Fruit fly (Drosophila melanogaster) whole organism, wandering third instar larva: Measurements from ENCODE around the gene CG31109.

Source experiments
- CG32264 ChIP-seq: fragments of 200-800 bp; sonication (Bioruptor generic); optimal IDR thresholded peaks from 2 replicates; lab custom pipeline; 2016; ENCODE audit warnings: missing biosample characterization, missing genetic modification characterization
- CrebA ChIP-seq: fragments of 200-800 bp; sonication (Bioruptor generic); optimal IDR thresholded peaks from 2 replicates; lab custom pipeline; 2016; ENCODE audit warnings: missing biosample characterization, mild to moderate bottlenecking, missing genetic modification characterization, borderline replicate concordance
- Hnf4 ChIP-seq: fragments of 200-800 bp; sonication (Bioruptor generic); optimal IDR thresholded peaks from 2 replicates; lab custom pipeline; 2016; ENCODE audit warnings: missing biosample characterization, mild to moderate bottlenecking, missing genetic modification characterization
- Mio ChIP-seq: sonication (Bioruptor generic); optimal IDR thresholded peaks from 2 replicates; lab custom pipeline; 2016; ENCODE audit warnings: missing biosample characterization, missing genetic modification characterization
- Myc ChIP-seq: fragments of >200 bp; optimal IDR thresholded peaks from 2 replicates; lab custom pipeline; 2017
- OdsH ChIP-seq: fragments of 200-800 bp; sonication (Bioruptor generic); optimal IDR thresholded peaks from 2 replicates; lab custom pipeline; 2016; ENCODE audit warnings: missing biosample characterization, mild to moderate bottlenecking, missing genetic modification characterization
- lola ChIP-seq: fragments of >200 bp; optimal IDR thresholded peaks from 2 replicates; lab custom pipeline; 2017; ENCODE audit warnings: missing biosample characterization, missing genetic modification characterization
- pan ChIP-seq: fragments of >200 bp; optimal IDR thresholded peaks from 2 replicates; lab custom pipeline; 2017
- psq ChIP-seq: fragments of 200-800 bp; sonication (Bioruptor generic); optimal IDR thresholded peaks from 3 replicates; lab custom pipeline; 2017; ENCODE audit warnings: missing biosample characterization, mild to moderate bottlenecking, missing genetic modification characterization, moderate library complexity
- sage ChIP-seq: fragments of 200-800 bp; sonication (Bioruptor generic); optimal IDR thresholded peaks from 2 replicates; lab custom pipeline; 2016; ENCODE audit warnings: missing biosample characterization, mild to moderate bottlenecking, missing genetic modification characterization
- sv ChIP-seq: fragments of 200-800 bp; sonication (Bioruptor generic); optimal IDR thresholded peaks from 3 replicates; lab custom pipeline; 2016; ENCODE audit warnings: missing biosample characterization, missing genetic modification characterization

DNA sequence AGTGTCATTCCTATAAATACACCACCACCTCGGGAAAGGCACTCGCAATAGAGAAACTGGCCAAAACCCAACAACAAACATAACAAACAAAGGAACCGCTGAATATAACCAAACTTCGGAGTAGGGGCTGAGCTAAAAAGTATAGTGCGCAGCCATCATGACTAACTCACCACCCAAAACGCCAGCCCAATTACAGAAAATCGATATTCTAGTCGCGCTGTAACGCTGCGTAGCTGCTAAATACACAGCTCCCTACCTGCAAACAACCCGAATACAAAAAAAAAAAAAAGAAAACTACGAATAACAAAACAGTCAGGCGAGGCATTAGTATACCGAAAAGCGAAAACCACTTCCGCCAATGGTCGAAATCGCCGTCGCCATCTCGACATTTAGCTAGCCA lies 3.8 kb downstream of the CG31109 start:
- no peak for TF ChIP-seq Mio
- TF ChIP-seq sv (GFP tag; lab: Kevin White, UChicago), result no peak
- TF ChIP-seq psq (GFP tag; lab: Kevin White, UChicago), result no peak
- TF ChIP-seq Myc (lab: Kevin White, UChicago), result no peak
- TF ChIP-seq OdsH (GFP tag; lab: Kevin White, UChicago), result no peak
- TF ChIP-seq Hnf4 (GFP tag; lab: Kevin White, UChicago), result no peak
- no peak for TF ChIP-seq lola (GFP tag; lab: Kevin White, UChicago)
- TF ChIP-seq CG32264, result no peak
- no peak for TF ChIP-seq sage
- TF ChIP-seq CrebA (GFP tag; lab: Kevin White, UChicago), result no peak
- TF ChIP-seq pan (lab: Kevin White, UChicago), result no peak
